Worm (Caenorhabditis elegans): ENCODE results near the gene clh-6.

Gene clh-6

DNA sequence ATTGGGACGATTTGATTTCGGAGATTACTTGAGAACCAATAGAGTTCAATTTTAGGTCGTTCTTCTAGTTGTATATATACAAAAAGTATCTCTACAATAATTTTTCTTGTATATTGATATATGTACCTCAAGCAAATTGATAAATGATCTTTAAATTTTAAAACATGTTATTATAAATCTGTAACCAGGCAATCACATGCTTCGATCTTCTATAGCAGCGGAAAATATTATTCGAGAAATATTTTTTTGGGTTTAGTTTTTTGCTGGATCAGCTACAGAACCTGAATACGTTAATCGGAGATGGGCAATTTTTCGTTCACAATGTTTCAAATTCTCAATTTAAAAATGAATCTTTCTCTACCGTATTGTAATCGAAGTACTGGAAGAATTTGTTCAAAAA is 25.6 kb upstream of the clh-6 start, which contains the start of gene R07B7.12:
Gene R07B7.12, plus strand, starts transcription at position 301 of the 400 bp plus-strand sequence.
- no peak for TF ChIP-seq nhr-6 (tag; optimal IDR thresholded peaks at IDR 0.05)
- TF ChIP-seq dmd-4 (tag; optimal IDR thresholded peaks at IDR 0.05), result no peak
- TF ChIP-seq C34F6.9 (tag; optimal IDR thresholded peaks at IDR 0.05), result no peak
- TF ChIP-seq nhr-11 (tag; optimal IDR thresholded peaks at IDR 0.05), result no peak
- no peak for TF ChIP-seq Y55F3AM.14 (GFP tag; optimal IDR thresholded peaks at IDR 0.05)
- no peak for TF ChIP-seq nhr-77 (tag; optimal IDR thresholded peaks at IDR 0.05)
- TF ChIP-seq fos-1 (tag; optimal IDR thresholded peaks at IDR 0.05), result no peak
- TF ChIP-seq mbf-1 (tag; optimal IDR thresholded peaks at IDR 0.05), result no peak
- TF ChIP-seq nhr-21 (tag; optimal IDR thresholded peaks at IDR 0.05), result no peak
- TF ChIP-seq ztf-1 (GFP tag; conservative IDR thresholded peaks at IDR 0.05), result no peak

DNA sequence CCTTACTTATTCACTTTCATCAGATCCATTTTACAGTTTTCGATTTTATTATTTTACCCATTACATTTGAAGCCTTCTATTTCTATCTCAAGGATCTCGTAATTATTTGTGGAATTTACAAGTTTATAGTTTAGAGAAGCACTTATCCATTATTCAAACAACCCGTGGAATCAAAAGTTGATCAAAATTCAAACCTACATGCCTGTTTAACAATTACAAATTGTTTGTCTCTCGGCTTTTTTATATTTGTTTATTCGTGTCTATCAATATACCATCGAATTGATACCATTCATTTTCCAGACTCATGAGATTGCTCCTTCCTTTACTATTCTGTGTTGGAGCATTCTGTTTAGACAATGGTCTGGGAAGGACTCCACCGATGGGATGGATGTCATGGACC is 23.8 kb upstream of the clh-6 start, which contains the start of gene gana-1:
Gene gana-1, plus strand, starts transcription at position 301 of the 400 bp plus-strand sequence.
- TF ChIP-seq blmp-1 (tag; optimal IDR thresholded peaks at IDR 0.05; ENCODE audit: insufficient read depth), result no peak
- no peak for TF ChIP-seq C34F6.9 (tag; optimal IDR thresholded peaks at IDR 0.05)
- TF ChIP-seq sma-9 (GFP tag; optimal IDR thresholded peaks at IDR 0.05), result no peak
- no peak for TF ChIP-seq sma-9 (tag; optimal IDR thresholded peaks at IDR 0.05)
- TF ChIP-seq egl-27 (tag; optimal IDR thresholded peaks at IDR 0.05), result no peak
- TF ChIP-seq mab-5 (tag; optimal IDR thresholded peaks at IDR 0.05), result no peak
- no peak for TF ChIP-seq nhr-77 (tag; optimal IDR thresholded peaks at IDR 0.05)
- TF ChIP-seq unc-62 (GFP tag; optimal IDR thresholded peaks at IDR 0.05), result no peak
- no peak for TF ChIP-seq elt-3 (tag; optimal IDR thresholded peaks at IDR 0.05)
- no peak for TF ChIP-seq dmd-4 (tag; optimal IDR thresholded peaks at IDR 0.05)
- TF ChIP-seq aly-2 (tag; optimal IDR thresholded peaks at IDR 0.05), result no peak
- no peak for TF ChIP-seq nhr-12 (tag; optimal IDR thresholded peaks at IDR 0.05)
- no peak for TF ChIP-seq lin-39 (tag; optimal IDR thresholded peaks at IDR 0.05)
- TF ChIP-seq nhr-25 (tag; optimal IDR thresholded peaks at IDR 0.05), result no peak
- TF ChIP-seq mdl-1 (tag; optimal IDR thresholded peaks at IDR 0.05), result no peak
- no peak for TF ChIP-seq ztf-1 (GFP tag; conservative IDR thresholded peaks at IDR 0.05)
- TF ChIP-seq nhr-6 (tag; optimal IDR thresholded peaks at IDR 0.05), result no peak
- no peak for TF ChIP-seq ztf-11 (tag; optimal IDR thresholded peaks at IDR 0.05)
- no peak for TF ChIP-seq F13H6.1 (tag; optimal IDR thresholded peaks at IDR 0.05)
- TF ChIP-seq zag-1 (tag; optimal IDR thresholded peaks at IDR 0.05), result no peak

DNA sequence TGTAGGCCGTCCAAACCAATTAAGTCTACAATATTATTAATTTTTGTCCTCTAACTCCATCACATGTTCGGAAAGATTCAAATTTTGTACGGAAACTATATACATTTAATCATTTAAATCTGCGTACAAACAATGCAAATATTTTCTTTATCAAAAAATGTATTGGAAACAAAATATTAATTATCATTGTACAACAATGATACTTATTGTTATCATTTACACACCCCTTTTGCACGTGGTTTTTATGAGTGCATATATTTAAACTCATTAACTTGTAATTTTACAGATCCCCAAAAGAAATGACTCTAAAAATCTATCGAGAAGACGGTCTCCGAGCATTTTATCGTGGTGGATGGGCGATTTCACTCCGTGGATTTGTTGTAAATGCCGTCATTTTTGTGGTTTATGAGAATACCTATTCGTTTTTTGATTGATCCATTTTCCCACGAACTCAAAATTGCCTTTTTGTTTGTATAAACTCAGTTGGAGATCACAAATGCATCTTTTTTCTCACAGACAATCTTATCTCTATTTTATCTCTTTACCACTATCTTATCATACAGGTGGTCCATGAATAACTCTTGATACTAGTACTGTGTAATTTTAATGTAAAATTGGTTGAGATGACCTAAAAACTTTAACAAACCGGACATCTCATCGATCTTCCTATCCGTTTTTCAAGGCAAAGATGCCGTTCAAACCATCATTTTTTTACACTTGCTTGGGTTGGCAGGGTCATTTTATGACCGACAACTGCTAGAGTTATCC is 22.9 kb upstream of the clh-6 start:
- TF ChIP-seq ceh-82 (tag; optimal IDR thresholded peaks at IDR 0.05) (no peak), nhr-25 (tag; optimal IDR thresholded peaks at IDR 0.05) (no peak), fos-1 (tag; optimal IDR thresholded peaks at IDR 0.05) (peak; percentile 16), sem-4 (tag; optimal IDR thresholded peaks at IDR 0.05) (no peak), nhr-6 (tag; optimal IDR thresholded peaks at IDR 0.05) (no peak), unc-55 (GFP tag; optimal IDR thresholded peaks at IDR 0.05) (no peak)

DNA sequence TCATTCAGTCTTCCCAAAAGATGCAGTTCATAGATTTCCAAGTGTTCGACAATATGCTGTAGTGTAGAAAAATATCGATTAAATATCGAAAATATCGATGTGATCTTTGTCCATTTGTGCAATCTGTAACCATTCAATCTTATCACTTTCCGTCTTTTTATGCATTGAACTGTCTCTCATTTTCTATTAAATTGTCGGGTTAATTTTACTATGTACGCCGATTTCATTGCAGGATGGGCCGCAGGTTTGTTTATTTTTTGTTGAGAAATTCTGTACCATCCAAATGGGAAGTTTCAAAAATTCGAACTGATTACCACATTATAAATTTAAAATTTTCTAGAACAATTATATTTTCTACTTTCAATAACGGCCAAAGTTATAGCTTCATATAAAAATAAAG is 21.0 kb upstream of the clh-6 start, which contains the start of gene R07B7.8:
Gene R07B7.8, minus strand, starts transcription at position 101 of the 400 bp plus-strand sequence.
- TF ChIP-seq elt-1 (tag; optimal IDR thresholded peaks at IDR 0.05) (no peak), Y55F3AM.14 (GFP tag; optimal IDR thresholded peaks at IDR 0.05) (no peak), fos-1 (tag; optimal IDR thresholded peaks at IDR 0.05) (no peak), alr-1 (tag; optimal IDR thresholded peaks at IDR 0.05) (no peak), nhr-21 (tag; optimal IDR thresholded peaks at IDR 0.05) (no peak), skn-1 (tag; optimal IDR thresholded peaks at IDR 0.05) (no peak), nhr-11 (tag; optimal IDR thresholded peaks at IDR 0.05) (no peak), mdl-1 (tag; optimal IDR thresholded peaks at IDR 0.05) (no peak)

- TF ChIP-seq crh-2 (tag; optimal IDR thresholded peaks at IDR 0.05) (peak; percentile 12), lin-39 (tag; optimal IDR thresholded peaks at IDR 0.05) (no peak), nhr-129 (tag; optimal IDR thresholded peaks at IDR 0.05) (no peak), sma-9 (GFP tag; optimal IDR thresholded peaks at IDR 0.05) (peak; percentile 0), sma-9 (tag; optimal IDR thresholded peaks at IDR 0.05) (no peak), aly-2 (tag; optimal IDR thresholded peaks at IDR 0.05) (no peak), ceh-82 (tag; optimal IDR thresholded peaks at IDR 0.05) (no peak), unc-39 (tag; optimal IDR thresholded peaks at IDR 0.05) (no peak), nhr-21 (tag; optimal IDR thresholded peaks at IDR 0.05) (no peak), nhr-12 (tag; optimal IDR thresholded peaks at IDR 0.05) (no peak), ztf-11 (tag; optimal IDR thresholded peaks at IDR 0.05) (no peak), nhr-11 (tag; optimal IDR thresholded peaks at IDR 0.05) (no peak), unc-55 (GFP tag; optimal IDR thresholded peaks at IDR 0.05) (no peak), lin-11 (tag; optimal IDR thresholded peaks at IDR 0.05) (no peak)
Observed at ce11 chrV:12082932-12083331, 19.8 kb upstream of the clh-6 start, which contains the start of gene R07B7.10. R07B7.10 (plus strand) TSS chrV:12083216.
